Fruit fly (Drosophila melanogaster) whole organism, adult: ENCODE measurements around the gene CG7016.

ENCODE experiments used
- CG11617 ChIP-seq: fragments of 200-800 bp; sonication (Bioruptor generic); optimal IDR thresholded peaks from 2 replicates; lab custom pipeline; 2017; ENCODE audit warnings: mild to moderate bottlenecking, missing biosample characterization, missing genetic modification reagents, missing genetic modification characterization
- CG12768 ChIP-seq: fragments of 200-800 bp; sonication (Bioruptor generic); optimal IDR thresholded peaks from 2 replicates; lab custom pipeline; 2017; ENCODE audit warnings: missing biosample characterization, missing genetic modification characterization, mild to moderate bottlenecking, moderate library complexity, missing genetic modification reagents
- CG14711 ChIP-seq: fragments of 200-800 bp; sonication (Bioruptor generic); optimal IDR thresholded peaks from 2 replicates; lab custom pipeline; 2018; ENCODE audit warnings: missing biosample characterization, mild to moderate bottlenecking, missing genetic modification characterization, moderate library complexity
- CG1620 ChIP-seq: fragments of 200-800 bp; sonication (Bioruptor generic); optimal IDR thresholded peaks from 2 replicates; lab custom pipeline; 2016; ENCODE audit warnings: missing biosample characterization, missing genetic modification characterization
- CG33017 ChIP-seq: fragments of 200-800 bp; sonication (Bioruptor generic); optimal IDR thresholded peaks from 2 replicates; lab custom pipeline; 2018; ENCODE audit warnings: missing biosample characterization, mild to moderate bottlenecking, missing genetic modification characterization, moderate library complexity
- CG5204 ChIP-seq: fragments of 200-800 bp; sonication (Bioruptor generic); optimal IDR thresholded peaks from 2 replicates; lab custom pipeline; 2016; ENCODE audit warnings: missing biosample characterization, missing genetic modification characterization
- CG7045 ChIP-seq: fragments of 200-800 bp; sonication (Bioruptor generic); optimal IDR thresholded peaks from 2 replicates; lab custom pipeline; 2017; ENCODE audit warnings: missing biosample characterization, mild to moderate bottlenecking, missing genetic modification characterization
- CG7101 ChIP-seq: fragments of 200-800 bp; sonication (Bioruptor generic); optimal IDR thresholded peaks from 2 replicates; lab custom pipeline; 2018; ENCODE audit warnings: missing biosample characterization, mild to moderate bottlenecking, missing genetic modification characterization, moderate library complexity
- Clk ChIP-seq: fragments of 200-800 bp; sonication (Bioruptor generic); optimal IDR thresholded peaks from 2 replicates; lab custom pipeline; 2017; ENCODE audit warnings: missing biosample characterization, missing genetic modification characterization
- Crg-1 ChIP-seq: fragments of 200-800 bp; sonication (Bioruptor generic); optimal IDR thresholded peaks from 2 replicates; lab custom pipeline; 2016; ENCODE audit warnings: missing biosample characterization, missing genetic modification characterization
- Hr96 ChIP-seq: fragments of 200-800 bp; sonication (Bioruptor generic); optimal IDR thresholded peaks from 2 replicates; lab custom pipeline; 2016; ENCODE audit warnings: missing biosample characterization, missing genetic modification characterization
- Mnt ChIP-seq: fragments of 200-800 bp; sonication (Bioruptor generic); optimal IDR thresholded peaks from 2 replicates; lab custom pipeline; 2016; ENCODE audit warnings: missing biosample characterization, mild to moderate bottlenecking, missing genetic modification characterization
- bab1 ChIP-seq: fragments of 200-800 bp; sonication (Bioruptor generic); optimal IDR thresholded peaks from 3 replicates; lab custom pipeline; 2019; ENCODE audit warnings: missing biosample characterization, mild to moderate bottlenecking, missing genetic modification characterization, moderate library complexity
- cic ChIP-seq: fragments of 200-800 bp; sonication (Bioruptor generic); optimal IDR thresholded peaks from 2 replicates; lab custom pipeline; 2017; ENCODE audit warnings: missing biosample characterization, mild to moderate bottlenecking, missing genetic modification characterization, moderate library complexity
- cnc ChIP-seq, 2 experiments: fragments of >200 bp; optimal IDR thresholded peaks; 2 replicates each; lab custom pipeline; 2017
- kay ChIP-seq: fragments of 200-800 bp; sonication (Bioruptor generic); peaks from one replicate; lab custom pipeline; 2016; ENCODE audit warnings: missing biosample characterization, missing genetic modification characterization, borderline replicate concordance
- ovo ChIP-seq: fragments of 200-800 bp; sonication (Bioruptor generic); optimal IDR thresholded peaks from 2 replicates; lab custom pipeline; 2016; ENCODE audit warnings: missing biosample characterization, missing genetic modification characterization
- pad ChIP-seq: fragments of 200-800 bp; sonication (Bioruptor generic); optimal IDR thresholded peaks from 3 replicates; lab custom pipeline; 2017; ENCODE audit warnings: missing biosample characterization, missing genetic modification characterization, mild to moderate bottlenecking, moderate library complexity, missing genetic modification reagents
- tj ChIP-seq: fragments of 200-800 bp; sonication (Bioruptor generic); optimal IDR thresholded peaks from 3 replicates; lab custom pipeline; 2017; ENCODE audit warnings: missing biosample characterization, mild to moderate bottlenecking, missing genetic modification characterization, moderate library complexity
- toe ChIP-seq: fragments of 200-800 bp; sonication (Bioruptor generic); optimal IDR thresholded peaks from 2 replicates; lab custom pipeline; 2016; ENCODE audit warnings: missing biosample characterization, missing genetic modification characterization

CG7016 gene

dm6 chr3R:24876843-24877457 lies 14.2 kb downstream of the CG7016 start, which contains the start of the genes CG11089 and CG31381:
Gene CG11089 (plus strand): TSS chr3R:24877045.
Gene CG31381 (plus strand): TSS chr3R:24877045.
- TF ChIP-seq CG33017 (no peak), CG14711 (tag; lab: Kevin White, UChicago) (no peak), tj (peak; percentile 46), cnc (optimal IDR thresholded peaks at IDR 0.05; lab: Kevin White, UChicago) (no peak), CG7045 (GFP tag; lab: Kevin White, UChicago) (no peak), Hr96 (GFP tag; lab: Kevin White, UChicago) (no peak), cic (no peak), Mnt (GFP tag; lab: Kevin White, UChicago) (peak; percentile 80), CG1620 (GFP tag; lab: Kevin White, UChicago) (no peak), bab1 (no peak), pad (no peak)

dm6 chr3R:24878655-24879054 lies 15.9 kb downstream of the CG7016 start:
- TF ChIP-seq CG1620 (GFP tag; lab: Kevin White, UChicago) (no peak), tj (peak; percentile 90)

dm6 chr3R:24886470-24886869 lies 23.7 kb downstream of the CG7016 start:
- TF ChIP-seq CG12768 (GFP tag; lab: Kevin White, UChicago), result no peak
- TF ChIP-seq CG1620 (GFP tag; lab: Kevin White, UChicago), result no peak

- TF ChIP-seq CG12768 (GFP tag; lab: Kevin White, UChicago), result no peak
- TF ChIP-seq CG7101 (tag; lab: Kevin White, UChicago), result no peak
Observed at dm6 chr3R:24888418-24888817, 25.7 kb downstream of the CG7016 start.

- TF ChIP-seq cic (no peak), ovo (GFP tag; lab: Kevin White, UChicago) (no peak), pad (no peak), Hr96 (GFP tag; lab: Kevin White, UChicago) (no peak), Clk (GFP tag; lab: Kevin White, UChicago) (no peak), kay (GFP tag; lab: Kevin White, UChicago) (no peak), CG1620 (GFP tag; lab: Kevin White, UChicago) (no peak), CG33017 (no peak), tj (no peak), CG11617 (GFP tag; lab: Kevin White, UChicago) (no peak), bab1 (no peak), CG5204 (no peak), CG14711 (tag; lab: Kevin White, UChicago) (no peak)
Observed at dm6 chr3R:24889303-24889892, 26.7 kb downstream of the CG7016 start.

- TF ChIP-seq tj, result peak; percentile 92
- no peak for TF ChIP-seq CG14711 (tag; lab: Kevin White, UChicago)
- TF ChIP-seq CG11617 (GFP tag; lab: Kevin White, UChicago), result no peak
- no peak for TF ChIP-seq CG1620 (GFP tag; lab: Kevin White, UChicago)
Observed at dm6 chr3R:24890217-24890616, 27.5 kb downstream of the CG7016 start.

dm6 chr3R:24890919-24891318 lies 28.2 kb downstream of the CG7016 start:
- no peak for TF ChIP-seq CG1620 (GFP tag; lab: Kevin White, UChicago)
- no peak for TF ChIP-seq bab1
- TF ChIP-seq CG11617 (GFP tag; lab: Kevin White, UChicago), result no peak
- TF ChIP-seq pad, result no peak
- TF ChIP-seq Hr96 (GFP tag; lab: Kevin White, UChicago), result no peak
- TF ChIP-seq cnc (optimal IDR thresholded peaks at IDR 0.05; lab: Kevin White, UChicago), result no peak
- TF ChIP-seq Crg-1 (GFP tag; lab: Kevin White, UChicago), result no peak
- no peak for TF ChIP-seq Clk (GFP tag; lab: Kevin White, UChicago)
- no peak for TF ChIP-seq CG14711 (tag; lab: Kevin White, UChicago)
- no peak for TF ChIP-seq CG7101 (tag; lab: Kevin White, UChicago)
- no peak for TF ChIP-seq Mnt (GFP tag; lab: Kevin White, UChicago)
- TF ChIP-seq CG33017, result no peak
- no peak for TF ChIP-seq CG5204
- TF ChIP-seq CG12768 (GFP tag; lab: Kevin White, UChicago), result no peak

- TF ChIP-seq CG7045 (GFP tag; lab: Kevin White, UChicago) (no peak), Clk (GFP tag; lab: Kevin White, UChicago) (no peak), cnc (optimal IDR thresholded peaks at IDR 0.05; lab: Kevin White, UChicago) (no peak), CG5204 (no peak), Crg-1 (GFP tag; lab: Kevin White, UChicago) (no peak), CG7101 (tag; lab: Kevin White, UChicago) (no peak), cic (no peak), Mnt (GFP tag; lab: Kevin White, UChicago) (no peak), bab1 (no peak), Hr96 (GFP tag; lab: Kevin White, UChicago) (no peak), toe (GFP tag; lab: Kevin White, UChicago) (no peak), tj (no peak), kay (GFP tag; lab: Kevin White, UChicago) (no peak), pad (no peak)
Observed at dm6 chr3R:24893320-24893955, 30.7 kb downstream of the CG7016 start.
